Worm (Caenorhabditis elegans) whole organism, L4 larva: Measurements from ENCODE around the gene R04B5.6.

ENCODE experiments used
- F26F4.8 ChIP-seq: fragments of 200-800 bp; sonication (Bioruptor generic); conservative IDR thresholded peaks from 2 replicates; pipeline ENCODE4 v1.3.6; 2022; ENCODE audit warnings: missing genetic modification characterization, missing compliant biosample characterization
- F37D6.2 ChIP-seq: sonication (generic microtip); optimal IDR thresholded peaks from 2 replicates; lab custom pipeline; 2016; ENCODE audit warnings: mild to moderate bottlenecking, missing genetic modification characterization, missing compliant biosample characterization
- R02D3.7 ChIP-seq: fragments of 150-350 bp; sonication (generic microtip); optimal IDR thresholded peaks from 3 replicates; lab custom pipeline; 2014; ENCODE audit warnings: missing biosample characterization, missing genetic modification characterization
- T20F7.1 ChIP-seq: fragments of 200-800 bp; sonication (Bioruptor generic); optimal IDR thresholded peaks from 2 replicates; lab custom pipeline; 2018; ENCODE audit warnings: mild to moderate bottlenecking, missing genetic modification characterization, missing compliant biosample characterization
- T26A8.4 ChIP-seq: fragments of 200-800 bp; sonication (Bioruptor generic); IDR thresholded peaks from 2 replicates; pipeline ENCODE4 v1.3.6; 2022; ENCODE audit warnings: missing genetic modification characterization, missing compliant biosample characterization
- Y75B8A.6 ChIP-seq: fragments of 200-800 bp; sonication (Bioruptor generic); IDR thresholded peaks from 2 replicates; pipeline ENCODE4 v1.3.6; 2022; ENCODE audit warnings: missing genetic modification reagents, missing genetic modification characterization, missing compliant biosample characterization
- ZK337.2 ChIP-seq: fragments of 200-800 bp; sonication (Bioruptor generic); IDR thresholded peaks from 2 replicates; pipeline ENCODE4 v1.3.6; 2022; ENCODE audit warnings: missing genetic modification reagents, missing genetic modification characterization, missing compliant biosample characterization
- ZK546.5 ChIP-seq, 2 experiments: sonication (generic microtip); optimal IDR thresholded peaks; 2 replicates each; lab custom pipeline; 2017; ENCODE audit warnings: missing biosample characterization in 2 of 2, missing genetic modification characterization in 2 of 2
- aha-1 ChIP-seq: fragments of 150-350 bp; peaks from one replicate; lab custom pipeline; 2014; ENCODE audit warnings: missing biosample characterization, missing genetic modification characterization
- ceh-28 ChIP-seq: fragments of 150-350 bp; optimal IDR thresholded peaks from 2 replicates; lab custom pipeline; 2014; ENCODE audit warnings: missing biosample characterization, missing genetic modification reagents, missing genetic modification characterization
- ceh-32 ChIP-seq: sonication (generic microtip); optimal IDR thresholded peaks from 2 replicates; lab custom pipeline; 2016; ENCODE audit warnings: mild to moderate bottlenecking, missing genetic modification characterization, missing compliant biosample characterization; ENCODE audit not compliant: poor library complexity
- ceh-62 ChIP-seq: sonication (generic microtip); optimal IDR thresholded peaks from 2 replicates; lab custom pipeline; 2017; ENCODE audit warnings: missing biosample characterization, missing genetic modification characterization
- ces-1 ChIP-seq: fragments of 150-350 bp; sonication (generic microtip); optimal IDR thresholded peaks from 4 replicates; lab custom pipeline; 2014; ENCODE audit warnings: missing biosample characterization, missing genetic modification reagents, missing genetic modification characterization
- ctbp-1 ChIP-seq: fragments of 200-800 bp; sonication (Bioruptor generic); IDR thresholded peaks from 2 replicates; pipeline ENCODE4 v1.3.6; 2022; ENCODE audit warnings: missing genetic modification reagents, missing genetic modification characterization, missing compliant biosample characterization
- daf-8 ChIP-seq: fragments of 200-800 bp; sonication (Bioruptor generic); IDR thresholded peaks from 2 replicates; pipeline ENCODE4 v1.3.6; 2022; ENCODE audit warnings: missing genetic modification characterization, missing compliant biosample characterization
- dmd-6 ChIP-seq: fragments of 200-800 bp; sonication (Bioruptor generic); IDR thresholded peaks from 2 replicates; pipeline ENCODE4 v1.3.6; 2022; ENCODE audit warnings: missing genetic modification reagents, missing genetic modification characterization, missing compliant biosample characterization
- dmd-8 ChIP-seq: fragments of 200-800 bp; sonication (Bioruptor generic); IDR thresholded peaks from 2 replicates; pipeline ENCODE4 v1.3.6; 2022; ENCODE audit warnings: missing genetic modification characterization, missing compliant biosample characterization
- duxl-1 ChIP-seq: sonication (generic microtip); optimal IDR thresholded peaks from 2 replicates; lab custom pipeline; 2016; ENCODE audit warnings: mild to moderate bottlenecking, missing genetic modification characterization, moderate library complexity, missing compliant biosample characterization; ENCODE audit not compliant: poor library complexity
- dve-1 ChIP-seq: sonication (generic microtip); optimal IDR thresholded peaks from 2 replicates; lab custom pipeline; 2017; ENCODE audit warnings: antibody characterized with exemption, mild to moderate bottlenecking, missing genetic modification characterization, missing compliant biosample characterization; ENCODE audit not compliant: insufficient read depth
- egl-27 ChIP-seq: sonication (generic microtip); optimal IDR thresholded peaks from 3 replicates; lab custom pipeline; 2017; ENCODE audit warnings: missing biosample characterization, missing genetic modification reagents, missing genetic modification characterization
- egl-43 ChIP-seq: fragments of 200-800 bp; sonication (Bioruptor generic); IDR thresholded peaks from 2 replicates; pipeline ENCODE4 v1.3.6; 2022; ENCODE audit warnings: missing genetic modification reagents, missing genetic modification characterization, missing compliant biosample characterization
- fos-1 ChIP-seq: fragments of 150-350 bp; optimal IDR thresholded peaks from 2 replicates; lab custom pipeline; 2014; ENCODE audit warnings: missing biosample characterization, missing genetic modification characterization
- hmg-1.1 ChIP-seq: fragments of 200-800 bp; sonication (Bioruptor generic); IDR thresholded peaks from 2 replicates; pipeline ENCODE4 v1.3.6; 2022; ENCODE audit warnings: missing genetic modification reagents, missing genetic modification characterization, missing compliant biosample characterization
- jun-1 ChIP-seq: fragments of 150-350 bp; optimal IDR thresholded peaks from 2 replicates; lab custom pipeline; 2014; ENCODE audit warnings: missing biosample characterization, missing genetic modification reagents, missing genetic modification characterization
- lim-7 ChIP-seq: fragments of 200-800 bp; sonication (Bioruptor generic); IDR thresholded peaks from 2 replicates; pipeline ENCODE4 v1.3.6; 2022; ENCODE audit warnings: missing genetic modification characterization, missing compliant biosample characterization
- lin-15B ChIP-seq: fragments of 150-350 bp; sonication (generic microtip); optimal IDR thresholded peaks from 3 replicates; lab custom pipeline; 2014; ENCODE audit warnings: missing biosample characterization, missing genetic modification characterization
- lin-39 ChIP-seq: fragments of 150-350 bp; optimal IDR thresholded peaks from 2 replicates; lab custom pipeline; 2014; ENCODE audit warnings: missing biosample characterization, missing genetic modification reagents, missing genetic modification characterization
- lsy-2 ChIP-seq, 2 experiments: fragments of 150-350 bp in 1 of 2; sonication (generic microtip) in 1 of 2; optimal IDR thresholded peaks; 2 replicates each; lab custom pipeline; 2014 to 2017; ENCODE audit warnings: missing biosample characterization in 2 of 2, missing genetic modification characterization in 2 of 2
- madf-5 ChIP-seq, 2 experiments: fragments of 200-800 bp; sonication (Bioruptor generic); IDR thresholded peaks; 2 replicates each; pipeline ENCODE4 v1.3.6; 2022; ENCODE audit warnings: missing compliant biosample characterization in 2 of 2, missing genetic modification characterization in 2 of 2
- madf-9 ChIP-seq: fragments of 200-800 bp; sonication (Bioruptor generic); conservative IDR thresholded peaks from 2 replicates; pipeline ENCODE4 v1.3.6; 2022; ENCODE audit warnings: missing genetic modification reagents, missing genetic modification characterization, missing compliant biosample characterization
- mdl-1 ChIP-seq, 2 experiments: fragments of 150-350 bp in 1 of 2; sonication (generic microtip) in 1 of 2; optimal IDR thresholded peaks; 2 replicates each; lab custom pipeline; 2014 to 2017; ENCODE audit warnings: missing biosample characterization in 2 of 2, missing genetic modification characterization in 2 of 2
- mdt-29 ChIP-seq: fragments of 200-800 bp; sonication (Bioruptor generic); IDR thresholded peaks from 2 replicates; pipeline ENCODE4 v1.3.6; 2022; ENCODE audit warnings: missing genetic modification reagents, missing genetic modification characterization, missing compliant biosample characterization
- mep-1 ChIP-seq: fragments of 150-350 bp; sonication (generic microtip); optimal IDR thresholded peaks from 3 replicates; lab custom pipeline; 2014; ENCODE audit warnings: missing biosample characterization, missing genetic modification characterization
- nhr-102 ChIP-seq: sonication (generic microtip); optimal IDR thresholded peaks from 2 replicates; lab custom pipeline; 2016; ENCODE audit warnings: mild to moderate bottlenecking, missing genetic modification characterization, moderate library complexity, missing compliant biosample characterization
- nhr-111 ChIP-seq: fragments of 200-800 bp; sonication (Bioruptor generic); optimal IDR thresholded peaks from 2 replicates; lab custom pipeline; 2018; ENCODE audit warnings: mild to moderate bottlenecking, missing genetic modification characterization, missing compliant biosample characterization
- nhr-25 ChIP-seq: sonication (generic microtip); optimal IDR thresholded peaks from 2 replicates; lab custom pipeline; 2017; ENCODE audit warnings: missing genetic modification characterization, mild to moderate bottlenecking, missing compliant biosample characterization, antibody characterized with exemption, moderate library complexity, borderline replicate concordance; ENCODE audit not compliant: insufficient read depth
- nhr-28 ChIP-seq: fragments of 150-350 bp; optimal IDR thresholded peaks from 2 replicates; lab custom pipeline; 2014; ENCODE audit warnings: missing biosample characterization, missing genetic modification characterization
- nhr-41 ChIP-seq: fragments of 200-800 bp; sonication (Bioruptor generic); IDR thresholded peaks from 2 replicates; pipeline ENCODE4 v1.3.6; 2022; ENCODE audit warnings: missing genetic modification reagents, missing genetic modification characterization, missing compliant biosample characterization
- nhr-42 ChIP-seq: fragments of 200-800 bp; sonication (Bioruptor generic); IDR thresholded peaks from 2 replicates; pipeline ENCODE4 v1.3.6; 2022; ENCODE audit warnings: missing genetic modification characterization, missing compliant biosample characterization
- nhr-6 ChIP-seq: fragments of 150-350 bp; optimal IDR thresholded peaks from 2 replicates; lab custom pipeline; 2014; ENCODE audit warnings: missing biosample characterization, missing genetic modification characterization
- pha-4 ChIP-seq, 2 experiments: fragments of 150-350 bp in 1 of 2; fragments of 200-800 bp in 1 of 2; sonication (Bioruptor generic) in 1 of 2; IDR thresholded peaks in 1 of 2; optimal IDR thresholded peaks in 1 of 2; 2 replicates each; pipeline versions ENCODE4 v1.3.6 to Lab custom; 2014 to 2022; ENCODE audit warnings: missing genetic modification characterization in 2 of 2, missing genetic modification reagents in 2 of 2, missing biosample characterization in 1 of 2, missing compliant biosample characterization in 1 of 2
- set-16 ChIP-seq: fragments of 200-800 bp; sonication (Bioruptor generic); IDR thresholded peaks from 2 replicates; pipeline ENCODE4 v1.3.6; 2022; ENCODE audit warnings: missing genetic modification reagents, missing genetic modification characterization, missing compliant biosample characterization
- skn-1 ChIP-seq: fragments of 150-350 bp; optimal IDR thresholded peaks from 2 replicates; lab custom pipeline; 2014; ENCODE audit warnings: missing biosample characterization, missing genetic modification characterization
- unc-130 ChIP-seq: sonication (generic microtip); optimal IDR thresholded peaks from 2 replicates; lab custom pipeline; 2016; ENCODE audit warnings: missing genetic modification reagents, missing genetic modification characterization, missing compliant biosample characterization
- vab-7 ChIP-seq: fragments of 200-800 bp; sonication (Bioruptor generic); IDR thresholded peaks from 2 replicates; pipeline ENCODE4 v1.3.6; 2022; ENCODE audit warnings: missing genetic modification reagents, missing genetic modification characterization, missing compliant biosample characterization
- zfp-3 ChIP-seq: fragments of 200-800 bp; sonication (Bioruptor generic); conservative IDR thresholded peaks from 2 replicates; pipeline ENCODE4 v1.3.6; 2022; ENCODE audit warnings: missing genetic modification reagents, missing genetic modification characterization, missing compliant biosample characterization
- ztf-11 ChIP-seq: fragments of 150-350 bp; optimal IDR thresholded peaks from 2 replicates; lab custom pipeline; 2014; ENCODE audit warnings: missing biosample characterization, missing genetic modification characterization
- ztf-7 ChIP-seq: fragments of 150-350 bp; optimal IDR thresholded peaks from 2 replicates; lab custom pipeline; 2014; ENCODE audit warnings: missing biosample characterization, missing genetic modification characterization

Gene R04B5.6

DNA sequence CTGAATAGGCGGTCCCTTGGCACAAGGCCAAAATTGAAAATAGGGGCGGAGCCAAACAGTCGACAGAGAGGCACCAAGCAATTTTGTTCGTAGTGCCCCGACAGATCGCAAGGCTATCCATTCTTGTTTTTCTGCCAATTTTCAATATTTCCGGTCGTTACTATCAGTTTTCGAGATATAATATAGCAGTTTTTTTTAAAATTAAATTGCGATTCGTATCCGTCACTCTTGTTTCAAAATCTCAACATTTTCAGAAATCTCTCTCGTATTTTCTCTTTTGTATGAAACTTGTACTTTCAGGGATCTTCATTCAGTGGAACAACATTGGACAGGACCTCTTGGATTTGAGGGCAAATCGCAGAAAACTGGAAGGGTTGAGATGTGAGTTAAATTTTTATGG is 47.9 kb upstream of the R04B5.6 start, which contains the start of gene F57A8.1:
Gene F57A8.1 (plus strand): TSS at position 301 of the 400 bp plus-strand sequence.
- TF ChIP-seq set-16 (GFP tag; lab: Robert Waterston, UW) (no peak), vab-7 (no peak), mdl-1 (tag; optimal IDR thresholded peaks at IDR 0.05; lab: Kevin White, UChicago) (no peak), madf-5 (GFP tag; IDR thresholded peaks at IDR 0.05; lab: Robert Waterston, UW) (no peak), lin-15B (tag; lab: Kevin White, UChicago) (no peak), lsy-2 (tag; optimal IDR thresholded peaks at IDR 0.05; lab: Kevin White, UChicago) (no peak), dmd-8 (GFP tag; lab: Robert Waterston, UW) (no peak)
- TF ChIP-seq, all 104 proteins: peak for 0

- TF ChIP-seq nhr-28 (tag; lab: Kevin White, UChicago) (peak; percentile 90), ztf-7 (tag; lab: Kevin White, UChicago) (peak; percentile 31), ceh-28 (no peak), dmd-6 (GFP tag; lab: Robert Waterston, UW) (peak; percentile 88), duxl-1 (tag; lab: Kevin White, UChicago) (no peak), egl-43 (GFP tag; lab: Robert Waterston, UW) (no peak), lin-39 (no peak), nhr-41 (GFP tag; lab: Robert Waterston, UW) (no peak), nhr-102 (tag; lab: Kevin White, UChicago) (peak; percentile 54), ZK546.5 (tag; optimal IDR thresholded peaks at IDR 0.05; lab: Kevin White, UChicago) (no peak), zfp-3 (GFP tag; lab: Robert Waterston, UW) (no peak), nhr-42 (GFP tag; lab: Robert Waterston, UW) (no peak), nhr-25 (tag; lab: Kevin White, UChicago) (peak; percentile 1), Y75B8A.6 (no peak), dve-1 (tag; lab: Kevin White, UChicago) (peak; percentile 91), ceh-32 (peak; percentile 20), hmg-1.1 (GFP tag; lab: Robert Waterston, UW) (peak; percentile 82), pha-4 (GFP tag; IDR thresholded peaks at IDR 0.05; lab: Robert Waterston, UW) (peak; percentile 25; the same call in 1 of the 2 replicates), pha-4 (tag; optimal IDR thresholded peaks at IDR 0.05; lab: Kevin White, UChicago) (peak; percentile 22), jun-1 (tag; lab: Kevin White, UChicago) (peak; percentile 55), fos-1 (tag; lab: Kevin White, UChicago) (no peak), egl-27 (tag; lab: Kevin White, UChicago) (no peak), F26F4.8 (GFP tag; lab: Robert Waterston, UW) (no peak), T20F7.1 (no peak), mep-1 (tag; lab: Kevin White, UChicago) (peak; percentile 89), madf-9 (GFP tag; lab: Robert Waterston, UW) (no peak; the same call in 1 of the 2 replicates), ces-1 (GFP tag; lab: Kevin White, UChicago) (no peak), ctbp-1 (GFP tag; lab: Robert Waterston, UW) (peak; percentile 60; the same call in 1 of the 2 replicates), F37D6.2 (tag; lab: Kevin White, UChicago) (no peak), madf-5 (GFP tag; IDR thresholded peaks at IDR 0.05; lab: Robert Waterston, UW) (no peak), vab-7 (no peak), nhr-111 (GFP tag; lab: Kevin White, UChicago) (no peak), nhr-6 (tag; lab: Kevin White, UChicago) (peak; percentile 70), mdt-29 (GFP tag; lab: Robert Waterston, UW) (no peak), skn-1 (tag; lab: Kevin White, UChicago) (no peak), lim-7 (GFP tag; lab: Robert Waterston, UW) (no peak), unc-130 (GFP tag; lab: Kevin White, UChicago) (no peak), T26A8.4 (GFP tag; lab: Robert Waterston, UW) (peak; percentile 45; the same call in 1 of the 2 replicates), daf-8 (GFP tag; lab: Robert Waterston, UW) (no peak), ceh-62 (no peak), ZK337.2 (GFP tag; lab: Robert Waterston, UW) (no peak), aha-1 (tag; lab: Kevin White, UChicago) (peak; percentile 97), ztf-11 (tag; lab: Kevin White, UChicago) (no peak), dmd-8 (GFP tag; lab: Robert Waterston, UW) (no peak), R02D3.7 (no peak)
Observed at ce11 chrV:10039837-10040236, 45.1 kb upstream of the R04B5.6 start.
